Fruit fly (Drosophila melanogaster) whole organism, wandering third instar larva: ENCODE results near the gene CG8353.

Experiments
- Abd-B ChIP-seq: fragments of >200 bp; optimal IDR thresholded peaks from 2 replicates; lab custom pipeline; 2017; ENCODE audit warnings: missing biosample characterization, missing genetic modification characterization
- CG32264 ChIP-seq: fragments of 200-800 bp; sonication (Bioruptor generic); optimal IDR thresholded peaks from 2 replicates; lab custom pipeline; 2016; ENCODE audit warnings: missing biosample characterization, missing genetic modification characterization
- CG9705 ChIP-seq: fragments of 200-800 bp; sonication (Bioruptor generic); optimal IDR thresholded peaks from 2 replicates; lab custom pipeline; 2018; ENCODE audit warnings: missing biosample characterization, mild to moderate bottlenecking, missing genetic modification characterization
- CrebA ChIP-seq: fragments of 200-800 bp; sonication (Bioruptor generic); optimal IDR thresholded peaks from 2 replicates; lab custom pipeline; 2016; ENCODE audit warnings: missing biosample characterization, mild to moderate bottlenecking, missing genetic modification characterization, borderline replicate concordance
- GATAd ChIP-seq: sonication (Bioruptor generic); optimal IDR thresholded peaks from 2 replicates; lab custom pipeline; 2016; ENCODE audit warnings: missing biosample characterization, missing genetic modification characterization
- HLH106 ChIP-seq: fragments of 200-800 bp; optimal IDR thresholded peaks from 3 replicates; lab custom pipeline; 2019; ENCODE audit warnings: missing biosample characterization, mild to moderate bottlenecking, missing genetic modification characterization, moderate library complexity
- Hr78 ChIP-seq: fragments of >200 bp; optimal IDR thresholded peaks from 2 replicates; lab custom pipeline; 2017; ENCODE audit warnings: missing biosample characterization, missing genetic modification characterization
- Hr83 ChIP-seq: fragments of 200-300 bp; sonication (Bioruptor generic); optimal IDR thresholded peaks from 2 replicates; lab custom pipeline; 2016; ENCODE audit warnings: missing biosample characterization, mild to moderate bottlenecking, missing genetic modification characterization, moderate library complexity; ENCODE audit not compliant: poor library complexity, severe bottlenecking
- Jra ChIP-seq: sonication (Bioruptor generic); optimal IDR thresholded peaks from 2 replicates; lab custom pipeline; 2016; ENCODE audit warnings: missing biosample characterization, missing genetic modification characterization
- Myc ChIP-seq: fragments of >200 bp; optimal IDR thresholded peaks from 2 replicates; lab custom pipeline; 2017
- N ChIP-seq: fragments of >200 bp; optimal IDR thresholded peaks from 2 replicates; lab custom pipeline; 2018; ENCODE audit warnings: missing biosample characterization, missing external identifiers, missing genetic modification characterization
- OdsH ChIP-seq: fragments of 200-800 bp; sonication (Bioruptor generic); optimal IDR thresholded peaks from 2 replicates; lab custom pipeline; 2016; ENCODE audit warnings: missing biosample characterization, mild to moderate bottlenecking, missing genetic modification characterization
- Rel ChIP-seq, 2 experiments: fragments of 200-800 bp; sonication (Bioruptor generic) in 1 of 2; optimal IDR thresholded peaks; 2 replicates in 1 of 2; 3 replicates in 1 of 2; lab custom pipeline; 2016 to 2019; ENCODE audit warnings: mild to moderate bottlenecking in 2 of 2, missing biosample characterization in 2 of 2, missing genetic modification characterization in 2 of 2, moderate library complexity in 1 of 2
- br ChIP-seq: fragments of 200-800 bp; sonication (Bioruptor generic); optimal IDR thresholded peaks from 2 replicates; lab custom pipeline; 2016; ENCODE audit warnings: missing biosample characterization, missing genetic modification characterization
- dmrt93B ChIP-seq: fragments of 200-800 bp; sonication (Bioruptor generic); optimal IDR thresholded peaks from 2 replicates; lab custom pipeline; 2018; ENCODE audit warnings: missing biosample characterization, mild to moderate bottlenecking, missing genetic modification characterization
- dsf ChIP-seq: sonication (Bioruptor generic); optimal IDR thresholded peaks from 2 replicates; lab custom pipeline; 2016; ENCODE audit warnings: missing biosample characterization, missing genetic modification characterization, borderline replicate concordance
- foxo ChIP-seq, 2 experiments: fragments of 200-800 bp; sonication (Bioruptor generic); optimal IDR thresholded peaks; 2 replicates in 1 of 2; 3 replicates in 1 of 2; lab custom pipeline; 2016 to 2017; ENCODE audit warnings: missing biosample characterization in 2 of 2, missing genetic modification characterization in 2 of 2
- jim ChIP-seq: fragments of 175-275, 200-325 bp; sonication (Bioruptor generic); optimal IDR thresholded peaks from 2 replicates; lab custom pipeline; 2016; ENCODE audit warnings: missing biosample characterization, mild to moderate bottlenecking, missing genetic modification characterization
- lola ChIP-seq: fragments of >200 bp; optimal IDR thresholded peaks from 2 replicates; lab custom pipeline; 2017; ENCODE audit warnings: missing biosample characterization, missing genetic modification characterization
- psq ChIP-seq: fragments of 200-800 bp; sonication (Bioruptor generic); optimal IDR thresholded peaks from 3 replicates; lab custom pipeline; 2017; ENCODE audit warnings: missing biosample characterization, mild to moderate bottlenecking, missing genetic modification characterization, moderate library complexity
- rgr ChIP-seq: fragments of 200-800 bp; sonication (Bioruptor generic); optimal IDR thresholded peaks from 3 replicates; lab custom pipeline; 2016; ENCODE audit warnings: missing biosample characterization, mild to moderate bottlenecking, missing genetic modification characterization
- sv ChIP-seq: fragments of 200-800 bp; sonication (Bioruptor generic); optimal IDR thresholded peaks from 3 replicates; lab custom pipeline; 2016; ENCODE audit warnings: missing biosample characterization, missing genetic modification characterization
- tai ChIP-seq: sonication (Bioruptor generic); optimal IDR thresholded peaks from 2 replicates; lab custom pipeline; 2016; ENCODE audit warnings: missing biosample characterization, missing genetic modification characterization
- woc ChIP-seq: sonication (Bioruptor generic); optimal IDR thresholded peaks from 2 replicates; lab custom pipeline; 2016; ENCODE audit warnings: missing biosample characterization, mild to moderate bottlenecking, missing genetic modification characterization

The CG8353 gene

DNA sequence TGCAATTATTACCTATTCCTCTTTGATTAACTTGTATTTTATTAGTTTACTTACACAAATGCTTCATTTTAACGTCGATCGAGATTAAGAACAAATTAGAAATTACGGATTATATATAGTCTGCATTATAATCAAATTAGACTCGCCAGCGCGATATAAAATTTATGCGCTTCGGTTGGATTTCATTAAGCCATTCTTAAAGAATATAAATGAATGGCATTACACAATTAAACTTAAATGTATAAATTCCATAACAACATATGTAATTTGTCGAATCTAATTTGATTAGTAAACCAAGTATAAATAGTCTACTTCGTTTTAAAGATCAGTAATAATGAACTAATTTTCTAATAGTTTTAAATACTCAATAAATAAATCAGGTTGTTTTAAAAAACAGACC, 27.9 kb downstream of the CG8353 start, which contains the start of gene Spn28F:
Spn28F (minus strand) TSS at position 101 of the 400 bp plus-strand sequence.
- TF ChIP-seq OdsH (GFP tag; lab: Kevin White, UChicago): no peak
- TF ChIP-seq GATAd (GFP tag; lab: Kevin White, UChicago): no peak
- TF ChIP-seq Hr78 (GFP tag; lab: Kevin White, UChicago): no peak
- TF ChIP-seq dmrt93B (GFP tag; lab: Kevin White, UChicago): no peak
- TF ChIP-seq woc (GFP tag; lab: Kevin White, UChicago): no peak
- TF ChIP-seq rgr (GFP tag; lab: Kevin White, UChicago): no peak
- TF ChIP-seq N (GFP tag; lab: Kevin White, UChicago): no peak
- TF ChIP-seq psq (GFP tag; lab: Kevin White, UChicago): no peak
- TF ChIP-seq Hr83 (GFP tag; lab: Kevin White, UChicago): no peak
- no peak for TF ChIP-seq CG9705 (GFP tag; lab: Kevin White, UChicago)
- TF ChIP-seq tai (GFP tag; lab: Kevin White, UChicago): no peak
- TF ChIP-seq CG32264 (GFP tag; lab: Kevin White, UChicago): no peak
- no peak for TF ChIP-seq lola (GFP tag; lab: Kevin White, UChicago)

DNA sequence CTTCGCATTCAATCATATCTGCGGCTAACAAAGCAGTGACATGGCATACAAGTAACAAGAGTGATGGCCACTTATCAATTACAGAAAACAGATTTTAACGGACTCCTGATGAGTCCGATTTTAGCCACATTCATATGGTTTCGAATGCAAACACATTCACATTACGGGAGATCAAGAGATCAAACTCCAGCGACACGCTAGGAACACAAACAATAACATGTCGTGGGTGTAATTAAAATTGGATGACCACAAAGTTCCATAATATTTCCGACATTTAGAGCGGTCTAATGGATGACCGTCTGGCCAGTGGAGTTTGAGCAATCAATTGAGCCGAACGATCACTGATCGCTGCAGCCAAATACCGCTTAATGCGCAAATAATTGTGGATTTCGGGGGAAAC, 28.3 kb downstream of the CG8353 start, which contains the start of gene CG14277:
CG14277 (plus strand) TSS at position 301 of the 400 bp plus-strand sequence.
- TF ChIP-seq HLH106 (tag; lab: Kevin White, UChicago) (no peak), CrebA (GFP tag; lab: Kevin White, UChicago) (no peak), N (GFP tag; lab: Kevin White, UChicago) (no peak), OdsH (GFP tag; lab: Kevin White, UChicago) (no peak), sv (GFP tag; lab: Kevin White, UChicago) (no peak), foxo (GFP tag; optimal IDR thresholded peaks at IDR 0.05; lab: Kevin White, UChicago) (no peak)

DNA sequence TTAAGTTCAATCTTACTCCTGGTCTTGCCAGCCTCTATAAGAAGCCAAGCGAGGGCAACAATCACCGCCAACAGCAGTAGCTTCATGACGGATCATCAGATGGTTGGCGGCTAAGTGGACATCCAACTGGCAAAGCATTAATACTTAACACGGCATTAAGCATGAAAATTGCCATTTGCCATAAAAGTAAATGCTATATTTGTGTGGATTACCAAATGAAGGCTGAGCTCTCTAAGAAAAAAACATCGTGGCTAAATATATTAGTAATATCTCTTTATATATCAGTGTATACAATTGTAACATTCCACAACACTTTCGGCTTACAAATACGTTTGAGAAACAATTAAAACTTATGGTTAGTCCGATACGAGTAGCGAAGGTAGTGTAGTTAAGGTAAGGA, 30.1 kb downstream of the CG8353 start, which contains the start of gene CG43057:
CG43057 (minus strand) TSS at position 101 of the 400 bp plus-strand sequence.
- TF ChIP-seq foxo (GFP tag; optimal IDR thresholded peaks at IDR 0.05; lab: Kevin White, UChicago): no peak
- TF ChIP-seq sv (GFP tag; lab: Kevin White, UChicago): no peak
- no peak for TF ChIP-seq Abd-B (GFP tag; lab: Kevin White, UChicago)
- no peak for TF ChIP-seq jim (GFP tag; lab: Kevin White, UChicago)
- TF ChIP-seq HLH106 (tag; lab: Kevin White, UChicago): no peak
- no peak for TF ChIP-seq Myc (lab: Kevin White, UChicago)
- TF ChIP-seq br (GFP tag; lab: Kevin White, UChicago): no peak
- no peak for TF ChIP-seq CG9705 (GFP tag; lab: Kevin White, UChicago)
- no peak for TF ChIP-seq CG32264 (GFP tag; lab: Kevin White, UChicago)
- TF ChIP-seq Jra (GFP tag; lab: Kevin White, UChicago): no peak
- TF ChIP-seq Rel (GFP tag; optimal IDR thresholded peaks at IDR 0.05; lab: Kevin White, UChicago): no peak
- TF ChIP-seq Rel (tag; optimal IDR thresholded peaks at IDR 0.05; lab: Kevin White, UChicago): no peak
- TF ChIP-seq Hr83 (GFP tag; lab: Kevin White, UChicago): no peak
- TF ChIP-seq, all 38 proteins: peak for 0

DNA sequence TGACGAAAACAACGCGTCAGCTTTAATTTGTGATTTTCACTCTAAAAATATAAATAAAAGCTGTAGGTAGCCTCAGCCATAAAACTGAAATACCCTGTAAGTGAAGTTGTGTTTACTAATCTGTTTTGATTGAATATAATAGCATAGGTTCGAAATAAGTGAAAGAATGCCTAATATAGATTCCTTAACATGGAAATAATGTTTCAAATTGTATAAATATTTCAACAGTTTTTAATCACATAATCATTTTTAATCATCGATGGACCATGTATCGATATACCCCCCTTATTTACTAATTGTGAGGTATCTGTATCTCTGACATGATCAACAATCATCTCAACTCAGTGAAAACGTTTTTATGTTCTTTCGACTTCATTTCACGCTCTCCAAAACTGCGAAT, 41.6 kb downstream of the CG8353 start:
- TF ChIP-seq dsf (GFP tag; lab: Kevin White, UChicago): no peak
- TF ChIP-seq OdsH (GFP tag; lab: Kevin White, UChicago): peak; percentile 43
- TF ChIP-seq br (GFP tag; lab: Kevin White, UChicago): peak; percentile 16

- no peak for TF ChIP-seq Jra (GFP tag; lab: Kevin White, UChicago)
Observed at dm6 chr2L:8257401-8258266, 43.8 kb downstream of the CG8353 start, which contains the start of gene CG8086. Gene CG8086 (minus strand): TSS chr2L:8257502.
